Worm (Caenorhabditis elegans): ENCODE results near the gene B0303.14.

DNA sequence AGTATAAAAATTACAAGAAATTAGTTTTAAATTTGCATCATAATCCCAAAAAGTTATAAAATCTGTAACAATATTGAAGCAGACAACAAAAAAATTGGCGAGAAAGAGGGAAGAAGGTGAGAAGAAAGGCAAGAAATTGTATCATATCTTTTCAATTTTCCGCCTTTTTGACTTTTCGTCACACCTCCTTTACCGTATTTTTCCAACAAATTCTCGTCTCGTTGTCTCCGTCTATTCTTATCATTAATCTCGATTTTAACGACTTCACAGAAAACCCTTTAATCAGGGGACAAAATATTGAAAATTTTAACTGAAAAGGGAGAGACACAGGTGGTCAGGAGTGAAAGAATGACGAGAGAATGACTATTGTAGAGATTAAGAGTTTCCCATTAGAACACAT lies 3.0 kb downstream of the B0303.14 start:
- no peak for TF ChIP-seq flt-1 (GFP tag; IDR thresholded peaks at IDR 0.05)
- no peak for TF ChIP-seq ztf-23 (GFP tag; IDR thresholded peaks at IDR 0.05)
- TF ChIP-seq ztf-29 (GFP tag; IDR thresholded peaks at IDR 0.05): no peak
- TF ChIP-seq T22C8.4 (GFP tag; IDR thresholded peaks at IDR 0.05): no peak
- TF ChIP-seq med-1 (GFP tag; optimal IDR thresholded peaks at IDR 0.05; ENCODE audit: insufficient read depth): no peak
- TF ChIP-seq klf-2 (GFP tag; conservative IDR thresholded peaks at IDR 0.05): no peak
